Fruit fly (Drosophila melanogaster) whole organism, embryonic: ENCODE results near the gene CG5846.

ENCODE experiments used
- Adf1 ChIP-seq: fragments of 200-800 bp; sonication (Bioruptor generic); IDR thresholded peaks from 2 replicates; pipeline ENCODE4 v1.3.6; 2022; ENCODE audit warnings: missing biosample characterization, missing genetic modification characterization
- CG10565 ChIP-seq: fragments of 200-800 bp; sonication (Bioruptor generic); optimal IDR thresholded peaks from 3 replicates; lab custom pipeline; 2016; ENCODE audit warnings: missing biosample characterization, mild to moderate bottlenecking, missing genetic modification characterization
- CG10979 ChIP-seq: fragments of 200-800 bp; sonication (Bioruptor generic); optimal IDR thresholded peaks from 2 replicates; lab custom pipeline; 2018; ENCODE audit warnings: missing biosample characterization, mild to moderate bottlenecking, missing genetic modification characterization, moderate library complexity
- CG11247 ChIP-seq: fragments of 200-800 bp; sonication (Bioruptor generic); IDR thresholded peaks from 2 replicates; pipeline ENCODE4 v1.3.6; 2022; ENCODE audit warnings: missing biosample characterization, missing genetic modification characterization
- CG13287 ChIP-seq: fragments of 200-800 bp; sonication (Bioruptor generic); IDR thresholded peaks from 2 replicates; pipeline ENCODE4 v1.3.6; 2022; ENCODE audit warnings: missing biosample characterization, missing genetic modification characterization; ENCODE audit not compliant: partially characterized antibody
- CG17829 ChIP-seq: fragments of 200-800 bp; optimal IDR thresholded peaks from 2 replicates; lab custom pipeline; 2019; ENCODE audit warnings: missing biosample characterization, mild to moderate bottlenecking, missing genetic modification characterization, moderate library complexity
- CG18262 ChIP-seq: fragments of 200-800 bp; optimal IDR thresholded peaks from 3 replicates; lab custom pipeline; 2019; ENCODE audit warnings: missing biosample characterization, mild to moderate bottlenecking, missing genetic modification characterization, moderate library complexity
- CG2120 ChIP-seq: fragments of 200-800 bp; sonication (Bioruptor generic); optimal IDR thresholded peaks from 3 replicates; lab custom pipeline; 2016; ENCODE audit warnings: missing biosample characterization, missing genetic modification characterization
- CG2202 ChIP-seq: fragments of 200-800 bp; sonication (Bioruptor generic); optimal IDR thresholded peaks from 2 replicates; lab custom pipeline; 2018; ENCODE audit warnings: missing biosample characterization, mild to moderate bottlenecking, missing genetic modification characterization
- CG2712 ChIP-seq: fragments of 200-800 bp; optimal IDR thresholded peaks from 3 replicates; lab custom pipeline; 2019; ENCODE audit warnings: missing biosample characterization, mild to moderate bottlenecking, missing genetic modification characterization, moderate library complexity
- CG2875 ChIP-seq: fragments of 200-800 bp; sonication (Bioruptor generic); optimal IDR thresholded peaks from 2 replicates; lab custom pipeline; 2017; ENCODE audit warnings: missing biosample characterization, mild to moderate bottlenecking, missing genetic modification characterization, missing genetic modification reagents
- CG3065 ChIP-seq: fragments of 200-800 bp; sonication (Bioruptor generic); optimal IDR thresholded peaks from 2 replicates; lab custom pipeline; 2016; ENCODE audit warnings: missing biosample characterization, missing genetic modification characterization
- CG3281 ChIP-seq: fragments of 200-800 bp; sonication (Bioruptor generic); optimal IDR thresholded peaks from 3 replicates; lab custom pipeline; 2017; ENCODE audit warnings: missing biosample characterization, mild to moderate bottlenecking, missing genetic modification characterization
- CG33213 ChIP-seq: fragments of 200-800 bp; sonication (Bioruptor generic); optimal IDR thresholded peaks from 3 replicates; lab custom pipeline; 2016; ENCODE audit warnings: missing biosample characterization, missing genetic modification characterization
- CG6689 ChIP-seq: fragments of 200-800 bp; sonication (Bioruptor generic); IDR thresholded peaks from 2 replicates; pipeline ENCODE4 v1.3.6; 2022; ENCODE audit warnings: missing biosample characterization, missing genetic modification characterization
- CG7271 ChIP-seq: fragments of 200-800 bp; sonication (Bioruptor generic); optimal IDR thresholded peaks from 2 replicates; lab custom pipeline; 2018; ENCODE audit warnings: missing biosample characterization, mild to moderate bottlenecking, missing genetic modification characterization, moderate library complexity
- CG8478 ChIP-seq: fragments of >200 bp; optimal IDR thresholded peaks from 2 replicates; lab custom pipeline; 2018
- CG8765 ChIP-seq: fragments of 200-800 bp; sonication (Bioruptor generic); IDR thresholded peaks from 2 replicates; pipeline ENCODE4 v1.3.6; 2022; ENCODE audit warnings: missing biosample characterization, missing genetic modification characterization
- Fer1 ChIP-seq: fragments of 200-800 bp; sonication (Bioruptor generic); optimal IDR thresholded peaks from 2 replicates; lab custom pipeline; 2017; ENCODE audit warnings: missing biosample characterization, mild to moderate bottlenecking, missing genetic modification characterization
- HLH3B ChIP-seq: fragments of 200-800 bp; sonication (Bioruptor generic); IDR thresholded peaks from 2 replicates; pipeline ENCODE4 v1.3.6; 2022; ENCODE audit warnings: missing biosample characterization, missing genetic modification characterization
- Hand ChIP-seq: fragments of 200-800 bp; sonication (Bioruptor generic); optimal IDR thresholded peaks from 2 replicates; lab custom pipeline; 2017; ENCODE audit warnings: mild to moderate bottlenecking, missing biosample characterization, missing genetic modification reagents, missing genetic modification characterization
- Hr39 ChIP-seq: fragments of >200 bp; optimal IDR thresholded peaks from 2 replicates; lab custom pipeline; 2017
- NK7.1 ChIP-seq: fragments of 200-800 bp; sonication (Bioruptor generic); optimal IDR thresholded peaks from 3 replicates; lab custom pipeline; 2016; ENCODE audit warnings: missing biosample characterization, missing genetic modification characterization
- Oaz ChIP-seq: fragments of 200-800 bp; sonication (Bioruptor generic); IDR thresholded peaks from 2 replicates; pipeline ENCODE4 v1.3.6; 2022; ENCODE audit warnings: missing biosample characterization, missing genetic modification characterization
- Oli ChIP-seq: fragments of 200-800 bp; sonication (Bioruptor generic); optimal IDR thresholded peaks from 2 replicates; lab custom pipeline; 2018; ENCODE audit warnings: missing biosample characterization, mild to moderate bottlenecking, missing genetic modification characterization, moderate library complexity
- PHDP ChIP-seq: fragments of 200-800 bp; sonication (Bioruptor generic); optimal IDR thresholded peaks from 3 replicates; lab custom pipeline; 2018; ENCODE audit warnings: missing biosample characterization, mild to moderate bottlenecking, missing genetic modification characterization, moderate library complexity
- Ptx1 ChIP-seq: fragments of 200-800 bp; sonication (Bioruptor generic); IDR thresholded peaks from 2 replicates; pipeline ENCODE4 v1.3.6; 2022; ENCODE audit warnings: missing biosample characterization, missing genetic modification characterization
- Trl ChIP-seq, 3 experiments: fragments of >200 bp in 2 of 3; fragments of 200-800 bp in 1 of 3; sonication (Bioruptor generic) in 1 of 3; optimal IDR thresholded peaks; 2 replicates in 1 of 3; 3 replicates in 2 of 3; lab custom pipeline; 2016 to 2017; ENCODE audit warnings: missing biosample characterization in 1 of 3, missing genetic modification characterization in 1 of 3
- YL-1 ChIP-seq: fragments of 200-800 bp; sonication (Bioruptor generic); optimal IDR thresholded peaks from 3 replicates; lab custom pipeline; 2017; ENCODE audit warnings: missing biosample characterization, mild to moderate bottlenecking, missing genetic modification characterization
- aop ChIP-seq: fragments of 200-800 bp; sonication (Bioruptor generic); IDR thresholded peaks from 2 replicates; pipeline ENCODE4 v1.3.6; 2022; ENCODE audit warnings: missing biosample characterization, missing genetic modification characterization
- ase ChIP-seq: fragments of 200-800 bp; sonication (Bioruptor generic); IDR thresholded peaks from 3 replicates; pipeline ENCODE4 v1.3.6; 2022; ENCODE audit warnings: missing biosample characterization, missing genetic modification characterization
- bbx ChIP-seq: fragments of 200-800 bp; sonication (Bioruptor generic); IDR thresholded peaks from 2 replicates; pipeline ENCODE4 v1.3.6; 2022; ENCODE audit warnings: missing biosample characterization, missing genetic modification characterization; ENCODE audit not compliant: partially characterized antibody
- br ChIP-seq: fragments of >200 bp; optimal IDR thresholded peaks from 2 replicates; lab custom pipeline; 2017
- cwo ChIP-seq: fragments of 200-800 bp; sonication (Bioruptor generic); optimal IDR thresholded peaks from 3 replicates; lab custom pipeline; 2017; ENCODE audit warnings: missing biosample characterization, missing genetic modification characterization, mild to moderate bottlenecking, moderate library complexity, missing genetic modification reagents
- dati ChIP-seq: fragments of 200-800 bp; sonication (Bioruptor generic); IDR thresholded peaks from 2 replicates; pipeline ENCODE4 v1.3.6; 2022; ENCODE audit warnings: missing biosample characterization, missing genetic modification characterization
- fd96Cb ChIP-seq: fragments of 200-800 bp; sonication (Bioruptor generic); optimal IDR thresholded peaks from 2 replicates; lab custom pipeline; 2018; ENCODE audit warnings: missing biosample characterization, mild to moderate bottlenecking, missing genetic modification characterization, moderate library complexity
- ftz-f1 ChIP-seq: fragments of 200-800 bp; sonication (Bioruptor generic); optimal IDR thresholded peaks from 2 replicates; lab custom pipeline; 2016; ENCODE audit warnings: missing biosample characterization, missing genetic modification characterization
- gcm ChIP-seq: fragments of 200-800 bp; sonication (Bioruptor generic); optimal IDR thresholded peaks from 2 replicates; lab custom pipeline; 2019; ENCODE audit warnings: missing biosample characterization, mild to moderate bottlenecking, missing genetic modification characterization, moderate library complexity
- jumu ChIP-seq: fragments of 200-800 bp; sonication (Bioruptor generic); optimal IDR thresholded peaks from 3 replicates; lab custom pipeline; 2016; ENCODE audit warnings: missing biosample characterization, missing genetic modification characterization
- kah ChIP-seq: fragments of 200-800 bp; sonication (Bioruptor generic); optimal IDR thresholded peaks from 2 replicates; lab custom pipeline; 2018; ENCODE audit warnings: missing biosample characterization, mild to moderate bottlenecking, missing genetic modification characterization
- lab ChIP-seq: fragments of 200-800 bp; sonication (Bioruptor generic); optimal IDR thresholded peaks from 3 replicates; lab custom pipeline; 2017; ENCODE audit warnings: missing biosample characterization, missing genetic modification characterization, mild to moderate bottlenecking, moderate library complexity, missing genetic modification reagents
- nerfin-1 ChIP-seq: fragments of 200-800 bp; sonication (Bioruptor generic); optimal IDR thresholded peaks from 3 replicates; lab custom pipeline; 2019; ENCODE audit warnings: missing biosample characterization, mild to moderate bottlenecking, missing genetic modification characterization, moderate library complexity
- nerfin-2 ChIP-seq: fragments of 200-800 bp; sonication (Bioruptor generic); IDR thresholded peaks from 2 replicates; pipeline ENCODE4 v1.3.6; 2022; ENCODE audit warnings: missing biosample characterization, missing genetic modification characterization; ENCODE audit not compliant: partially characterized antibody
- nom ChIP-seq: fragments of 200-800 bp; sonication (Bioruptor generic); optimal IDR thresholded peaks from 2 replicates; lab custom pipeline; 2017; ENCODE audit warnings: missing biosample characterization, missing genetic modification characterization, mild to moderate bottlenecking, moderate library complexity, missing genetic modification reagents
- onecut ChIP-seq: fragments of 200-800 bp; sonication (Bioruptor generic); IDR thresholded peaks from 2 replicates; pipeline ENCODE4 v1.3.6; 2022; ENCODE audit warnings: missing biosample characterization, missing genetic modification characterization
- pnt ChIP-seq: fragments of 200-800 bp; sonication (Bioruptor generic); optimal IDR thresholded peaks from 3 replicates; lab custom pipeline; 2016; ENCODE audit warnings: missing biosample characterization, missing genetic modification characterization
- ro ChIP-seq: fragments of 200-800 bp; sonication (Bioruptor generic); IDR thresholded peaks from 2 replicates; pipeline ENCODE4 v1.3.6; 2022; ENCODE audit warnings: missing biosample characterization, missing genetic modification characterization
- sens ChIP-seq: fragments of 200-800 bp; sonication (Bioruptor generic); peaks from one replicate; lab custom pipeline; 2016; ENCODE audit warnings: missing biosample characterization, missing genetic modification characterization
- trem ChIP-seq: fragments of 200-800 bp; optimal IDR thresholded peaks from 3 replicates; lab custom pipeline; 2019; ENCODE audit warnings: missing biosample characterization, mild to moderate bottlenecking, missing genetic modification characterization, moderate library complexity
- zfh1 ChIP-seq: fragments of 200-800 bp; sonication (Bioruptor generic); IDR thresholded peaks from 3 replicates; pipeline ENCODE4 v1.3.6; 2022; ENCODE audit warnings: missing biosample characterization, missing genetic modification characterization

CG5846 gene

DNA sequence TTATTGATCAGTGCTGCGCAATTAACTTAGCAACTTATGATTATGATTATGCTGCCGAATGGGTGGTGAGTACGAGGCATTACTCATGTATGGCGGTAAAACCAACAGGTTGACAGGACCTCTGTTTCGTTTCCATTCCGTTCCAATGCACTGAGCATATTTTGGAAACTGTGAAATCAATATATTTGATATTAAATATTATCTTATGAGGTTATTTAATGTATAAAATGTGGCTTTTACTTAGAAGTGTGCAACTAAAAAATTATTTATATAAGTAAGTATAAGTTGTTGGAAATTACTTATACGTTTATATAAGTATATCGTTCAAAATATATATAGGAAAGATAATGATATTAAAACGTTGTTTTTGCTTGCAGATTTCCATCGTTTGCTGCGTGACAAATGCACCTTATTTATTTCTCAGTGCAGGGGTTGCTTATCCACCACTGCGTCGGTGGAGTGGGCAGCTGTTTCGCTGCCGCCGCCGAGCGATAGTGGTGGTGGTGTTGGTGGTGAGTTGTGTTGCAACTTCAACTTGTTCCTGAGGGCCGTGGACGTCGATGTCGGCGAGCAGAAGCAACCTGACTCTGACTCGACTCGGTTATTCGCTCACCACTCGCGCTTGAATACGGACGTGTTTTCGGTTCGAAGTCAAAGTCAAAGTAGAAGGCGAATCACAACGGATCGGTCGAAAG lies 27.2 kb upstream of the CG5846 start, which contains the start of gene bib (continued):
- TF ChIP-seq lab (GFP tag; lab: Kevin White, UChicago) (peak; percentile 88), gcm (GFP tag; lab: Kevin White, UChicago) (peak; percentile 85), ftz-f1 (GFP tag; lab: Kevin White, UChicago) (no peak), kah (GFP tag; lab: Kevin White, UChicago) (peak; percentile 41), Oli (tag; lab: Kevin White, UChicago) (peak; percentile 84), trem (tag; lab: Kevin White, UChicago) (peak; percentile 93), YL-1 (GFP tag; lab: Kevin White, UChicago) (peak; percentile 59), Hand (GFP tag; lab: Kevin White, UChicago) (peak; percentile 73), CG2875 (GFP tag; lab: Kevin White, UChicago) (peak; percentile 88), CG3281 (GFP tag; lab: Kevin White, UChicago) (peak; percentile 77), NK7.1 (no peak), HLH3B (peak; percentile 58), CG7271 (tag; lab: Kevin White, UChicago) (peak; percentile 16), nom (peak; percentile 81), Adf1 (GFP tag; lab: Robert Waterston, UW) (peak; percentile 37; the same call in 1 of the 2 replicates), ro (GFP tag; lab: Robert Waterston, UW) (no peak; the same call in 1 of the 2 replicates), pnt (GFP tag; lab: Kevin White, UChicago) (peak; percentile 28), CG10565 (GFP tag; lab: Kevin White, UChicago) (peak; percentile 34), nerfin-1 (tag; lab: Kevin White, UChicago) (peak; percentile 77), CG8765 (peak; percentile 39; the same call in 1 of the 2 replicates), fd96Cb (tag; lab: Kevin White, UChicago) (peak; percentile 85), CG6689 (peak; percentile 80), cwo (GFP tag; lab: Kevin White, UChicago) (peak; percentile 80)

DNA sequence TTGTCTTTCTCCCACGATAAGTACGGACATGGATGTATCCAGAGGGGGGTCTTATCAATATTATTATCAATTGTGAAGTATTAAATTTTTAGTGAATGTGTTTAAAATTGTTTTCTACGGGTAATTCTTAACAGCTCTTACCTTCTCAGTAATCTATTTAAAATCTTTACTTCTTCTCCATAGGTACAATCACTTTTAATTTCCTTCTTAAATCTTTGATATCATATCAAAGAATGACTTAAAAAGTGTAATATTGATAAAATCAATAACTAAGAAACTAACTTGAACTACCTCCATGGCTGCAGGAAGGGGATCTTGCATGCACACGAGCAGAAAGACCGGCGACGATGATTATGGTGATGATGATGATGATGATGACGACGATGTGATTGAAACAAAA lies 25.5 kb upstream of the CG5846 start:
- TF ChIP-seq sens (peak; percentile 51), bbx (no peak), PHDP (tag; lab: Kevin White, UChicago) (no peak), CG8478 (lab: Kevin White, UChicago) (no peak), nerfin-1 (tag; lab: Kevin White, UChicago) (no peak), CG2202 (tag; lab: Kevin White, UChicago) (no peak), CG17829 (tag; lab: Kevin White, UChicago) (no peak), ase (GFP tag; lab: Robert Waterston, UW) (no peak), CG33213 (GFP tag; lab: Kevin White, UChicago) (no peak), CG2712 (tag; lab: Kevin White, UChicago) (peak; percentile 5), aop (GFP tag; lab: Robert Waterston, UW) (no peak), jumu (no peak), br (lab: Kevin White, UChicago) (no peak), Ptx1 (GFP tag; lab: Robert Waterston, UW) (no peak), dati (GFP tag; lab: Robert Waterston, UW) (no peak), Fer1 (GFP tag; lab: Kevin White, UChicago) (no peak), CG11247 (GFP tag; lab: Robert Waterston, UW) (no peak), CG10979 (tag; lab: Kevin White, UChicago) (peak; percentile 2), Oaz (GFP tag; lab: Robert Waterston, UW) (no peak), CG13287 (GFP tag; lab: Robert Waterston, UW) (no peak), CG3065 (GFP tag; lab: Kevin White, UChicago) (no peak), zfh1 (no peak), nerfin-2 (GFP tag; lab: Robert Waterston, UW) (no peak), Hr39 (no peak), CG2120 (GFP tag; lab: Kevin White, UChicago) (no peak), CG18262 (tag; lab: Kevin White, UChicago) (no peak), Trl (optimal IDR thresholded peaks at IDR 0.05; lab: Kevin White, UChicago) (no peak), Trl (GFP tag; optimal IDR thresholded peaks at IDR 0.05; lab: Kevin White, UChicago) (no peak), nom (peak; percentile 48), onecut (GFP tag; lab: Robert Waterston, UW) (no peak)
